Worm (Caenorhabditis elegans): Measurements from ENCODE around the gene peli-1.

ce11 chrV:5712189-5712588 lies 6.6 kb downstream of the peli-1 start:
- TF ChIP-seq ama-1 (optimal IDR thresholded peaks at IDR 0.05) = no peak
- no peak for TF ChIP-seq aly-1 (tag; optimal IDR thresholded peaks at IDR 0.05)
- TF ChIP-seq ceh-36 (tag; optimal IDR thresholded peaks at IDR 0.05) = no peak
- TF ChIP-seq flt-1 (GFP tag; IDR thresholded peaks at IDR 0.05) = no peak
- no peak for TF ChIP-seq F13C5.2 (tag; optimal IDR thresholded peaks at IDR 0.05)
- no peak for TF ChIP-seq hmg-4 (GFP tag; optimal IDR thresholded peaks at IDR 0.05)
- no peak for TF ChIP-seq tbx-11 (GFP tag; IDR thresholded peaks at IDR 0.05)
